Worm (Caenorhabditis elegans): ENCODE results near the gene C25F9.2.

Gene C25F9.2

DNA sequence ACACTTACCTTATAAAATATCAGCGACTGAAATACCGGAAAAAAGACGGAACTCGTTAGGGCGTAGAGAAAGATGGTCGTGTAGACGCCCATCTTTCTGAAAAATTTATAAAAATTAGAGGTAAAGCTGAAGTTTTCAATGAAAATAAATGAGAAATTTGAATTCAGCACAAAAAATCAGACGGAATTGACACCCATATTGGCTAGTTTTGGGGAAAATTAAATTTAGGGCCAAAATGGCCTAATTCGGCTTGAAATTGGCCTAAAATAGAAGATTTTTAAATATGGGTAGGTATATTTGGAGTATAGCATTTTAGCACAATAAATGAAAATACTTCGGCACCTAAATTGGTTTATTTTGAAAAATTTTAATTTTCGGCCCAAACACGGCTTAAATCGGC, 31.2 kb upstream of the C25F9.2 start, which contains the start of gene slcr-46.2:
Gene slcr-46.2, minus strand, starts transcription at position 101 of the 400 bp plus-strand sequence.
- TF ChIP-seq snpc-4 (tag; optimal IDR thresholded peaks at IDR 0.05) (no peak), nhr-11 (tag; optimal IDR thresholded peaks at IDR 0.05) (no peak), mef-2 (tag; optimal IDR thresholded peaks at IDR 0.05) (no peak), fkh-8 (tag; optimal IDR thresholded peaks at IDR 0.05) (no peak), nhr-76 (tag; optimal IDR thresholded peaks at IDR 0.05) (no peak), egl-27 (tag; optimal IDR thresholded peaks at IDR 0.05) (no peak), hlh-4 (tag; optimal IDR thresholded peaks at IDR 0.05) (no peak), unc-130 (tag; optimal IDR thresholded peaks at IDR 0.05) (no peak)

ce11 chrV:19391242-19391641, 30.0 kb upstream of the C25F9.2 start:
- TF ChIP-seq fkh-8 (tag; optimal IDR thresholded peaks at IDR 0.05) (peak; percentile 29), zag-1 (tag; optimal IDR thresholded peaks at IDR 0.05) (no peak), snu-23 (GFP tag; optimal IDR thresholded peaks at IDR 0.05) (peak; percentile 15), lsy-2 (tag; optimal IDR thresholded peaks at IDR 0.05) (peak; percentile 4 to 27), dpl-1 (GFP tag; optimal IDR thresholded peaks at IDR 0.05) (peak in 1 of 3 experiments; percentile 23), nhr-20 (tag; optimal IDR thresholded peaks at IDR 0.05) (no peak), ceh-82 (tag; optimal IDR thresholded peaks at IDR 0.05) (peak in 2 of 3 experiments; percentile 9 to 15), efl-1 (optimal IDR thresholded peaks at IDR 0.05) (peak; percentile 39 to 47), efl-1 (GFP tag; optimal IDR thresholded peaks at IDR 0.05 in 1 of 2) (peak; percentile 8 to 58), swsn-7 (tag; optimal IDR thresholded peaks at IDR 0.05) (peak; percentile 31), mep-1 (tag; optimal IDR thresholded peaks at IDR 0.05) (peak; percentile 15), ztf-4 (tag; optimal IDR thresholded peaks at IDR 0.05) (no peak)

DNA sequence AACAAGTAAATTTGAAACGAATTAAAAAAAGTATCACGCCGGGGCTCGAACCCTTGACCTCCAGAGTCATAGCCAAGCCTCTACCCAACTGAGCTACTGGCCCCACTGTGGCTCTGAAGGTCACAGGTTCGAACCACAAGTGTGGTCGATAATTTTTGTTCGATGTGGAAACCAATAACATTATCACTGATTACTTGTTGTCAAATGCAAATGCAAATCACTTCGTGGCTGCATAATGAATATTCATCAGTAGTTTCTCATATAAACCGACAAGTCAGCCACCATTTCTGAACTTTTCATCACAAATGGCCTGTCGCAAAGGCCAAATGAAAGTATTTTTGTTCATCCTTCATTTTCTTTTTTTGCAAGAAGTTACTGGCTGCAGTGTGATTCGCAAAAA, 26.5 kb upstream of the C25F9.2 start, which contains the start of gene C25F9.8:
Gene C25F9.8, plus strand, starts transcription at position 301 of the 400 bp plus-strand sequence.
- no peak for TF ChIP-seq unc-98 (GFP tag; IDR thresholded peaks at IDR 0.05)
- TF ChIP-seq efl-1 (optimal IDR thresholded peaks at IDR 0.05) = no peak
- peak in 1 of 2 experiments; percentile 62 for TF ChIP-seq efl-1 (GFP tag; optimal IDR thresholded peaks at IDR 0.05 in 1 of 2)

DNA sequence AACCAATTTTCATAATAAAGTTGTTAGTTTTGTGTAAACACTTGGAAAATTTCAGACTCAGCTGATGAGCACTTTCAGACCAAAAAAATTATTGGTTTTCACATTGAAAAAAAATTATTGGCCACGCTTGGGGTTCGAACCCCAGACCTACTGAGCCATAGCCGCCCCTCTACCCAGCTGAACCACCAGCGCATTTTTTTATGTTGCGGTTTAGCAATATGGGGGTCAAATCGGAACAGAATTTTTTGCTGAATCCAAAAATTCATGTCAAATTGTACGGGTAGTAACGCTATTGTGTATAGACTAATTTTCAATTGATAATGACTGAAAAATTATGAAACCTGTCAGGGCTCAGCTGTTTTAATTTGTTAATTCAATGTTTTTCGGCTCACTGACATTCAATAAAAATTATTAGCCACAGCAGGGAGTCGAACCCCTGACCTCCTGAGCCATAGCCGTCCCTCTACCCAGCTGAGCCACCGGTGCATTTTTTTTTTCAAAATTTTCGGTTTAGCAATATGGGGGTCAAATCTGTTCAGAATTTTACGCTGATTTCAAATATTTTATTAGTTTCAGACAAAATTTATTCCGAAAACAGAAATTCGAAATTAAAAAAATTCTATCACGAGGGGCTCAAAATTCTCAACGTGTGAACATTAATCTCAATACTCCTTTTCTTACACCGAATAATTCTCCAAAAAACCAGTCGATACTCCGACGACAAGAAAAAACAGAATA, 24.5 kb upstream of the C25F9.2 start:
- TF ChIP-seq hlh-4 (tag; optimal IDR thresholded peaks at IDR 0.05) = no peak
- TF ChIP-seq nhr-85 (tag) = peak; percentile 42
- no peak for TF ChIP-seq efl-1 (optimal IDR thresholded peaks at IDR 0.05)
- TF ChIP-seq efl-1 (GFP tag; optimal IDR thresholded peaks at IDR 0.05 in 1 of 2) = peak in 1 of 2 experiments; percentile 52

- TF ChIP-seq zip-4 (GFP tag; optimal IDR thresholded peaks at IDR 0.05) (no peak), mef-2 (tag; optimal IDR thresholded peaks at IDR 0.05) (no peak), snu-23 (GFP tag; optimal IDR thresholded peaks at IDR 0.05) (no peak), skn-1 (tag; optimal IDR thresholded peaks at IDR 0.05) (no peak), elt-3 (tag; optimal IDR thresholded peaks at IDR 0.05) (no peak), swsn-7 (tag; optimal IDR thresholded peaks at IDR 0.05) (no peak), mep-1 (tag; optimal IDR thresholded peaks at IDR 0.05) (no peak), C34B4.2 (tag; optimal IDR thresholded peaks at IDR 0.05) (no peak), rnt-1 (tag; optimal IDR thresholded peaks at IDR 0.05) (no peak), pax-3 (tag; optimal IDR thresholded peaks at IDR 0.05) (no peak)
These were observed 22.9 kb upstream of the C25F9.2 start for ce11 chrV:19398396-19398795.

DNA sequence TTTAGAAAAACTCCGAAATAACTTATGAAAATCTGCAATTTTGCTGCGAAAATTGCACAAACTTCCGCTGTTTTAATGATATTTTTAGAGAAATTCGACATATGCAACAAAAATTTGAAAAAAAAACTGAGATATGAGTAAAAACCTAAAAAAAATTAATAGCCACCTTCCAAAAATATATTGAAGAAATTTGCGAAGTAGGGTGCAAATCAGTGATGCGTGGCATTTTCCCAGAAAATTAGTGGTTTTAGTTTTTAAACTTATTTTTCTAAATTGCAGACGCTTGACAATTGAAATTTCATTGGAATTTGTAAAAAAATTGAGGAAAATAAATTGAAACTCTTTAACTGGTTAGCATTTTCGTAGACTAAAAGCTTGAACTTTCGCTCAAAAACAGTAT, 22.4 kb upstream of the C25F9.2 start, which contains the start of gene C25F9.13:
Gene C25F9.13, minus strand, starts transcription at position 101 of the 400 bp plus-strand sequence.
- TF ChIP-seq dpl-1 (GFP tag; optimal IDR thresholded peaks at IDR 0.05) = no peak
- TF ChIP-seq vab-15 (tag; optimal IDR thresholded peaks at IDR 0.05) = no peak

DNA sequence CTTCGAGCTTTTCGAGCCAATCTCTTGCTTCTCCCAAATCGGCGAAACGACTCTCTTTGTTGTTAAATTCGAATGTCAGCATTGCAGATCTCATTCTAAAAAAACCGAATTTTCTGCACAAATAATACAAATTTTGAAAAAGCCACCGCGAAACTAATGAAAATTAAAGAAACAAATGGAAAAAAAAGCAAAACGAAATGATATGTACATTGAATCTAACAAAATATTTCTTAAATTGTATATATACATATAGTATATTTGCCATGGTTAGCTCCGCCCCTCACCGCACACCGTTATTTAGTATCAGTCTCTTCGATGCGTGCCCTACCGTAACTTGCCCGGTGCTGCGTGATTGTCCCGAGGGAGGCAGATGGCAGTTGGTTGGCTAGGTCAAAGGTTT, 20.7 kb upstream of the C25F9.2 start, which contains the start of gene srw-86:
Gene srw-86, minus strand, starts transcription at position 101 of the 400 bp plus-strand sequence.
- TF ChIP-seq nhr-71 (tag; optimal IDR thresholded peaks at IDR 0.05) (no peak), ceh-63 (GFP tag; optimal IDR thresholded peaks at IDR 0.05) (no peak), ces-1 (GFP tag; optimal IDR thresholded peaks at IDR 0.05) (no peak), unc-62 (GFP tag; optimal IDR thresholded peaks at IDR 0.05) (no peak), ceh-88 (GFP tag; IDR thresholded peaks at IDR 0.05) (no peak), nhr-237 (tag; optimal IDR thresholded peaks at IDR 0.05) (no peak), snu-23 (GFP tag; optimal IDR thresholded peaks at IDR 0.05) (no peak), nhr-11 (tag; optimal IDR thresholded peaks at IDR 0.05) (no peak), sptf-1 (tag; optimal IDR thresholded peaks at IDR 0.05) (no peak), vab-15 (tag; optimal IDR thresholded peaks at IDR 0.05) (no peak), C34B4.2 (tag; optimal IDR thresholded peaks at IDR 0.05) (no peak), skn-1 (tag; optimal IDR thresholded peaks at IDR 0.05) (no peak), nhr-28 (tag; optimal IDR thresholded peaks at IDR 0.05) (no peak), hlh-17 (GFP tag; optimal IDR thresholded peaks at IDR 0.05; ENCODE audit: borderline replicate concordance) (no peak)
